Worm (Caenorhabditis elegans) whole organism, early embryonic: Measurements from ENCODE around the gene C34F6.11.
A peak's percentile ranks its signal among the peaks of the same experiment; 100 is the strongest.

ENCODE experiments used
- B0310.2 ChIP-seq: sonication (generic microtip); optimal IDR thresholded peaks from 2 replicates; lab custom pipeline; 2016; ENCODE audit warnings: mild to moderate bottlenecking, missing genetic modification characterization, missing compliant biosample characterization
- F13C5.2 ChIP-seq: sonication (generic microtip); optimal IDR thresholded peaks from 2 replicates; lab custom pipeline; 2017; ENCODE audit warnings: mild to moderate bottlenecking, missing genetic modification characterization, inconsistent platforms, missing compliant biosample characterization
- aly-1 ChIP-seq: sonication (generic microtip); optimal IDR thresholded peaks from 2 replicates; lab custom pipeline; 2016; ENCODE audit warnings: missing genetic modification characterization, missing compliant biosample characterization
- ama-1 ChIP-seq: fragments of 150-350 bp; optimal IDR thresholded peaks from 2 replicates; lab custom pipeline; 2014
- ceh-13 ChIP-seq: fragments of 200-800 bp; sonication (Bioruptor generic); optimal IDR thresholded peaks from 2 replicates; lab custom pipeline; 2018; ENCODE audit warnings: mild to moderate bottlenecking, missing genetic modification characterization, missing compliant biosample characterization
- ceh-36 ChIP-seq: sonication (generic microtip); optimal IDR thresholded peaks from 2 replicates; lab custom pipeline; 2016; ENCODE audit warnings: missing genetic modification characterization, inconsistent platforms, missing compliant biosample characterization
- ets-7 ChIP-seq: sonication (generic microtip); optimal IDR thresholded peaks from 2 replicates; lab custom pipeline; 2016; ENCODE audit warnings: missing genotype, missing genetic modification characterization, missing compliant biosample characterization
- flt-1 ChIP-seq: fragments of 200-800 bp; sonication (Bioruptor generic); IDR thresholded peaks from 2 replicates; pipeline ENCODE4 v1.3.6; 2022; ENCODE audit warnings: missing genetic modification characterization, missing compliant biosample characterization
- hmbx-1 ChIP-seq: sonication (generic microtip); optimal IDR thresholded peaks from 2 replicates; lab custom pipeline; 2016; ENCODE audit warnings: mild to moderate bottlenecking, missing genetic modification characterization, missing compliant biosample characterization
- hmg-4 ChIP-seq: fragments of 200-800 bp; sonication (Bioruptor generic); optimal IDR thresholded peaks from 2 replicates; lab custom pipeline; 2018; ENCODE audit warnings: mild to moderate bottlenecking, missing genetic modification characterization, missing compliant biosample characterization
- hnd-1 ChIP-seq: sonication (generic microtip); optimal IDR thresholded peaks from 2 replicates; lab custom pipeline; 2016; ENCODE audit warnings: missing genetic modification characterization, missing compliant biosample characterization
- pes-1 ChIP-seq: fragments of 200-800 bp; sonication (Bioruptor generic); IDR thresholded peaks from 2 replicates; pipeline ENCODE4 v1.3.6; 2022; ENCODE audit warnings: missing genetic modification reagents, missing genetic modification characterization, missing compliant biosample characterization
- scrt-1 ChIP-seq: fragments of 200-800 bp; sonication (Bioruptor generic); IDR thresholded peaks from 2 replicates; pipeline ENCODE4 v1.3.6; 2022; ENCODE audit warnings: missing genetic modification characterization, missing compliant biosample characterization
- sea-1 ChIP-seq: fragments of 200-800 bp; sonication (Bioruptor generic); conservative IDR thresholded peaks from 2 replicates; pipeline ENCODE4 v1.3.6; 2022; ENCODE audit warnings: missing genetic modification characterization, missing compliant biosample characterization
- tbx-11 ChIP-seq: fragments of 200-800 bp; sonication (Bioruptor generic); IDR thresholded peaks from 2 replicates; pipeline ENCODE4 v1.3.6; 2022; ENCODE audit warnings: missing genetic modification characterization, missing compliant biosample characterization
- tbx-37 ChIP-seq: fragments of 200-800 bp; sonication (Bioruptor generic); conservative IDR thresholded peaks from 2 replicates; pipeline ENCODE4 v1.3.6; 2022; ENCODE audit warnings: missing genetic modification reagents, missing genetic modification characterization, missing compliant biosample characterization
- tra-4 ChIP-seq: sonication (generic microtip); optimal IDR thresholded peaks from 2 replicates; lab custom pipeline; 2017; ENCODE audit warnings: missing genetic modification characterization, missing compliant biosample characterization

C34F6.11 gene

DNA sequence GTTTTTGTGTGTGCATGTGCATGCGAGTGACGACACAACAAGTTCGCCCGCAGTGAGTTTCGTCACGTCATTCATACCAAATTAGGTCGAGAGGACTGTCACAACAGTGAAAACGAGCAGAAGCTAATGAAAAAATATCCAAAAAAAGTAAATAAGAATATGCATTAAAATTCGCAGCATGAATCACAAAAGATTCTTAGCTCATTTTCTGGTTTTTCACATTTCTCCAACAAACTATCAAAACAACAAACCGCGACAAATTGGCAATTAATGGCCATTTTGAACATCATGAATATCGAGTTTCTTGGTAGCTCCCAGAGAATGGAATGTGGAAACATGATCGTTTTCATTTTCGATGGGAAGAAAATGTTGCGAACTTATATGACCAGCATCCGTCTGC, 39.9 kb upstream of the C34F6.11 start:
- TF ChIP-seq hmg-4 (GFP tag; lab: Kevin White, UChicago) (no peak), F13C5.2 (tag; lab: Kevin White, UChicago) (no peak), tbx-11 (GFP tag; lab: Robert Waterston, UW) (no peak), ama-1 (lab: Kevin White, UChicago) (no peak), ets-7 (tag; lab: Kevin White, UChicago) (no peak), ceh-13 (GFP tag; lab: Kevin White, UChicago) (no peak), sea-1 (no peak), flt-1 (GFP tag; lab: Robert Waterston, UW) (no peak), scrt-1 (GFP tag; lab: Robert Waterston, UW) (no peak), hnd-1 (tag; lab: Kevin White, UChicago) (no peak)

DNA sequence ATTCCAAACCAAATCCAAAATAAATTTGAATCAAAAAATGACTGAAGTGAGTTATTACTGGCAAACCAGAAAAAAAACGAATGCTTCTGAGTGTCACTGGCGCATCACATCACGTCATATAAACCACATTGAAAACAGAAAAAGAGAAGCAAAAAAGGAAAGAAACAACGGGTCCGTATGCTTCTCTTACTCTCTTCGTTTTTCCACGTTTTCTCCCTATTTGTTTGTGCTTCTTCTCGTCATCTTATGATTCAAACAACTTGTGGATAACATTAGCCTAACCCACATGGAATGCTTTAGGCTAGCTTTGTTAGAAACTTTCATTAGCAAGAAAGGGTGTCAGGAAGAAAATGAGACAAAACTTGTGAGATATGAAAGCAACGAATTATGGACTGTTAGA, 37.7 kb upstream of the C34F6.11 start:
- TF ChIP-seq ama-1 (lab: Kevin White, UChicago) (no peak), tbx-11 (GFP tag; lab: Robert Waterston, UW) (no peak), tbx-37 (GFP tag; lab: Robert Waterston, UW) (no peak), hmg-4 (GFP tag; lab: Kevin White, UChicago) (no peak), flt-1 (GFP tag; lab: Robert Waterston, UW) (no peak), pes-1 (GFP tag; lab: Robert Waterston, UW) (no peak), hmbx-1 (tag; lab: Kevin White, UChicago) (no peak), ceh-13 (GFP tag; lab: Kevin White, UChicago) (no peak), sea-1 (no peak), tra-4 (tag; lab: Kevin White, UChicago) (no peak), ceh-36 (tag; lab: Kevin White, UChicago) (no peak), F13C5.2 (tag; lab: Kevin White, UChicago) (no peak), B0310.2 (tag; lab: Kevin White, UChicago) (no peak), scrt-1 (GFP tag; lab: Robert Waterston, UW) (no peak), hnd-1 (tag; lab: Kevin White, UChicago) (no peak), ets-7 (tag; lab: Kevin White, UChicago) (no peak), aly-1 (tag; lab: Kevin White, UChicago) (no peak)

DNA sequence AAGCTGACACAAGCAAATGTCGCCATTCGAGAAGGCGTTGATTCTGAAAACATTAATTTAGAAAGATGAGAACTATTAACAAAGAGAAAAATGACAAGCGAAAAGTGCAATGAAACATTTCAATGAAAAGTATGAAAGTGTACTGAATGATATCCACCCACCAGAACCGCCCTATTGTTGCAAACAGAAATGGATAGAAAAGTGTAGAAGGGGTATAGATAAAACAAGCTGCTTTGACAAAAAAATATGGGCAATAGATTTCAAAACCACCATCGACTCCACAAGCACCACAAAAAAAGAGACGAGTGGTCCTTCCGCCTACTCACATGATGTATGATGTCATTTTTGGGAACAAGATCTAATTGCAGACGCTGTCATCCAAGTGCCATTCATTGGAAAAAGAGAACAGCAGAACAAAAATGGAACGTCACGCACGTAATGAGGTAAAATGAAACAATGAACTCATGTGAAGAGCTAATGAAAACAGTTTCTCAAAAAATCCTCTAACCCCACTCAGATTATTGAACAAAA, 36.9 kb upstream of the C34F6.11 start, which contains the start of gene C34F6.10:
TSS of gene C34F6.10 (minus strand) at position 51 of the 531 bp plus-strand sequence.
- TF ChIP-seq sea-1 (no peak), hnd-1 (tag; lab: Kevin White, UChicago) (no peak), scrt-1 (GFP tag; lab: Robert Waterston, UW) (no peak), F13C5.2 (tag; lab: Kevin White, UChicago) (no peak), tra-4 (tag; lab: Kevin White, UChicago) (no peak), ceh-36 (tag; lab: Kevin White, UChicago) (no peak), hmg-4 (GFP tag; lab: Kevin White, UChicago) (no peak), hmbx-1 (tag; lab: Kevin White, UChicago) (no peak), flt-1 (GFP tag; lab: Robert Waterston, UW) (no peak), B0310.2 (tag; lab: Kevin White, UChicago) (no peak), ets-7 (tag; lab: Kevin White, UChicago) (no peak), pes-1 (GFP tag; lab: Robert Waterston, UW) (no peak), tbx-11 (GFP tag; lab: Robert Waterston, UW) (no peak), ceh-13 (GFP tag; lab: Kevin White, UChicago) (no peak)

DNA sequence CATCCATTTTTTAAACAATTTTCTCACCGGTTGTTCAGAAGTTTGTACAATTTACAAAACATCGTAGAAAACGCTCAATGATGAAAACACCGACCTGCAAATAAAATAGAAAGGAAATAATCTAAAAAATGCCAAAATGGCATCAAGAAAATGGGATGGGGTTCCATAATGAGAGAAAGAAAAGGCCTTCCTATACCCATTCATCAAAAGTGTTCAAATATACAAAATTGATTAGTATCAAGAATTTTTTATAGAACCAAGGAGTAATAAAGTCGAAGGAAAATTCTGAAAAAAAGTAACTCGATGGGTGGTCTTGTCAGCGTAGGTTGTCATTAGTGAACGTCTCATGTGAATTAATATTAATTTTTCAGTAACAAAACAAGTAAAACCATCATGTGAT, 22.9 kb upstream of the C34F6.11 start, which contains the start of gene C34F6.12:
TSS of gene C34F6.12 (minus strand) at position 101 of the 400 bp plus-strand sequence.
- no peak for TF ChIP-seq tra-4 (tag; lab: Kevin White, UChicago)
- no peak for TF ChIP-seq tbx-11 (GFP tag; lab: Robert Waterston, UW)
- no peak for TF ChIP-seq scrt-1 (GFP tag; lab: Robert Waterston, UW)
- no peak for TF ChIP-seq flt-1 (GFP tag; lab: Robert Waterston, UW)
- no peak for TF ChIP-seq hmg-4 (GFP tag; lab: Kevin White, UChicago)
- no peak for TF ChIP-seq pes-1 (GFP tag; lab: Robert Waterston, UW)
- no peak for TF ChIP-seq tbx-37 (GFP tag; lab: Robert Waterston, UW)
- TF ChIP-seq sea-1, result no peak

DNA sequence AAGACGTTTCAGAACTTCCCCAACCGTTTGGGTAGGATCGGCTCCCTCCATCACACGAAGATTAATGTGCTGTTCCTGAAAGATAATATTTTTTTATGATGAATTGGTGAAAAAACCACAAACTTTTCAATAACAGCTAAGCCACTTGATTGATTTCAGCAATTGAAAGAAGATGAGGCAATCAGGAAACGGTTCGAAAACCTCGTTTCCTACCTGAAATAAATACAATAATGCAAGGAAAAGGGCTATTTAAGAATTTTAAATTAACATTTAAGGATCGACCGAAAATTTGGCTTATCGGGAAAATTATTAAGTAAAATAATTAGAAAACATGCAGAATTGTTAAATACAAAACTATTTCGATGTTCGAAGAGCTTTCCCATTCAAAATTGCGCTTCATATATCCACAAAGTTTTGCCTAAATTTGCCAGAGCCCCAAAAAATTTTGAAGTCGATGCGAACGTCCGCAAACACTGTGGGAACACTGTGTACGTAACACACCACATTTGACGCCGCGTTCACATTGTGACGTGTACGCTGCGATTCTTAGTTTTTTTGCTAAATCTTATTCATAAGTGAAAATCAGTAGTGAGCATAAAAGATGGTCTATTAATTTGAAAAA, 19.0 kb upstream of the C34F6.11 start, which contains the start of gene C34F6.9:
TSS of gene C34F6.9 (minus strand) at position 51 of the 622 bp plus-strand sequence.
- TF ChIP-seq hnd-1 (tag; lab: Kevin White, UChicago) (no peak), ceh-13 (GFP tag; lab: Kevin White, UChicago) (no peak), pes-1 (GFP tag; lab: Robert Waterston, UW) (no peak), aly-1 (tag; lab: Kevin White, UChicago) (no peak), flt-1 (GFP tag; lab: Robert Waterston, UW) (no peak), F13C5.2 (tag; lab: Kevin White, UChicago) (no peak), hmg-4 (GFP tag; lab: Kevin White, UChicago) (no peak), sea-1 (no peak), tbx-11 (GFP tag; lab: Robert Waterston, UW) (no peak), ama-1 (lab: Kevin White, UChicago) (no peak), ets-7 (tag; lab: Kevin White, UChicago) (no peak), scrt-1 (GFP tag; lab: Robert Waterston, UW) (no peak)

DNA sequence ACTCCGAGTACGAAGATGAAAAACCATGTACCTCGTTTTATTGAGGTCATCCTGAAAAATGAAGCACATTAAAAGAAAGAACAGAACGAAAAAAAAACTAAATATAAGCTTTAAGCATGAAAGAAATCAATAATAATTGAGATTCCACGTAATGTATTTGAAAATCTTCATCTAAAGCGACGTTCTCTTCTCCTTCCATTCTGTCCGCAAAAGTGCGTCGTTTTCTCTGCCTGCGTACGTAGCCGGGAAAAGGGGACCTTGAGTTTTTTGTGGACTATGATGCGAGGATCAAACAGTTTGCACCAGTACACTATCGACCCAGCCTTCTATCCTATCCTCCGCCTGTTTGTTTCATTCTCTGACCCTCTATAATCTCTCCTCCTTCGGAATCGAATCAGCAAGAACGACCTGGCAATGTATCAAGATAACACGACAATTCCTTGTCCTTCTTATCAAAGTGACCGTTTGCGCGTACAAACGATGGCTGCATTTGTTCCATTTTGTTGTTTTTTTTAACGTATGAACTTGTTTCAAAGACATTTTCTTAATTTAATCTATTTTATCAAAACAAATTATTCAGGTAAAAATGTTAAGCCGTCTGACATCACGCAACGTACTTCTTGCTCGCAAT, 11.8 kb upstream of the C34F6.11 start, which contains the start of the genes C34F6.7 and idh-2:
TSS of gene C34F6.7 (minus strand) at position 51 of the 631 bp plus-strand sequence.
TSS of gene idh-2 (plus strand) at position 581 of the 631 bp plus-strand sequence.
- TF ChIP-seq ceh-36 (tag; lab: Kevin White, UChicago), result no peak
- no peak for TF ChIP-seq tbx-11 (GFP tag; lab: Robert Waterston, UW)
- TF ChIP-seq sea-1, result 0 out of 2 replicates have a peak, but pooled peaks have one; percentile 14
- TF ChIP-seq scrt-1 (GFP tag; lab: Robert Waterston, UW), result no peak
- no peak for TF ChIP-seq B0310.2 (tag; lab: Kevin White, UChicago)
- TF ChIP-seq tra-4 (tag; lab: Kevin White, UChicago), result no peak
- TF ChIP-seq ceh-13 (GFP tag; lab: Kevin White, UChicago), result no peak
- TF ChIP-seq hnd-1 (tag; lab: Kevin White, UChicago), result no peak
- TF ChIP-seq aly-1 (tag; lab: Kevin White, UChicago), result no peak
- no peak for TF ChIP-seq ets-7 (tag; lab: Kevin White, UChicago)
- peak; percentile 46 for TF ChIP-seq hmg-4 (GFP tag; lab: Kevin White, UChicago)
- no peak for TF ChIP-seq ama-1 (lab: Kevin White, UChicago)
- TF ChIP-seq F13C5.2 (tag; lab: Kevin White, UChicago), result no peak
- no peak for TF ChIP-seq tbx-37 (GFP tag; lab: Robert Waterston, UW)
